Fruit fly (Drosophila melanogaster) Kc167 (cell line): Measurements from ENCODE around the gene Dscam2.

Source experiments
- Myc ChIP-seq: fragments of >200 bp; optimal IDR thresholded peaks from 2 replicates; lab custom pipeline; 2017; ENCODE audit warnings: missing external identifiers
- Sin3A ChIP-seq: fragments of >200 bp; optimal IDR thresholded peaks from 2 replicates; lab custom pipeline; 2018; ENCODE audit warnings: missing external identifiers
- h ChIP-seq: fragments of >200 bp; optimal IDR thresholded peaks from 3 replicates; lab custom pipeline; 2018; ENCODE audit warnings: missing external identifiers
- insv ChIP-seq: fragments of >200 bp; optimal IDR thresholded peaks from 3 replicates; lab custom pipeline; 2018; ENCODE audit warnings: missing external identifiers
- psq ChIP-seq: fragments of >200 bp; optimal IDR thresholded peaks from 2 replicates; lab custom pipeline; 2017; ENCODE audit warnings: missing external identifiers
- ttk ChIP-seq: sonication (Bioruptor generic); optimal IDR thresholded peaks from 2 replicates; lab custom pipeline; 2017; ENCODE audit warnings: missing external identifiers

Gene Dscam2

dm6 chr3L:7154249-7154648, 35.5 kb downstream of the Dscam2 start:
- no peak for TF ChIP-seq psq (lab: Kevin White, UChicago)
- TF ChIP-seq h (lab: Kevin White, UChicago): no peak
- no peak for TF ChIP-seq ttk (lab: Kevin White, UChicago)
- TF ChIP-seq Sin3A (lab: Kevin White, UChicago): no peak
- TF ChIP-seq insv (lab: Kevin White, UChicago): no peak
- no peak for TF ChIP-seq Myc (lab: Kevin White, UChicago)

dm6 chr3L:7153634-7154033, 36.1 kb downstream of the Dscam2 start:
- TF ChIP-seq Sin3A (lab: Kevin White, UChicago) (no peak), insv (lab: Kevin White, UChicago) (no peak), Myc (lab: Kevin White, UChicago) (no peak), ttk (lab: Kevin White, UChicago) (no peak), psq (lab: Kevin White, UChicago) (no peak), h (lab: Kevin White, UChicago) (no peak)

- TF ChIP-seq h (lab: Kevin White, UChicago) (no peak), Sin3A (lab: Kevin White, UChicago) (no peak), ttk (lab: Kevin White, UChicago) (no peak), Myc (lab: Kevin White, UChicago) (no peak), psq (lab: Kevin White, UChicago) (no peak), insv (lab: Kevin White, UChicago) (no peak)
Measured at dm6 chr3L:7151521-7152465, 37.9 kb downstream of the Dscam2 start.

dm6 chr3L:7150850-7151249, 38.9 kb downstream of the Dscam2 start:
- TF ChIP-seq ttk (lab: Kevin White, UChicago): no peak
- no peak for TF ChIP-seq Sin3A (lab: Kevin White, UChicago)
- TF ChIP-seq psq (lab: Kevin White, UChicago): no peak
- no peak for TF ChIP-seq Myc (lab: Kevin White, UChicago)
- no peak for TF ChIP-seq h (lab: Kevin White, UChicago)
- no peak for TF ChIP-seq insv (lab: Kevin White, UChicago)

dm6 chr3L:7149827-7150226, 39.9 kb downstream of the Dscam2 start:
- TF ChIP-seq h (lab: Kevin White, UChicago): no peak
- TF ChIP-seq Sin3A (lab: Kevin White, UChicago): no peak
- TF ChIP-seq insv (lab: Kevin White, UChicago): no peak
- no peak for TF ChIP-seq psq (lab: Kevin White, UChicago)
- no peak for TF ChIP-seq ttk (lab: Kevin White, UChicago)
- no peak for TF ChIP-seq Myc (lab: Kevin White, UChicago)

dm6 chr3L:7149388-7149787, 40.3 kb downstream of the Dscam2 start:
- TF ChIP-seq psq (lab: Kevin White, UChicago): no peak
- no peak for TF ChIP-seq ttk (lab: Kevin White, UChicago)
- no peak for TF ChIP-seq insv (lab: Kevin White, UChicago)
- TF ChIP-seq Myc (lab: Kevin White, UChicago): no peak
- no peak for TF ChIP-seq h (lab: Kevin White, UChicago)
- TF ChIP-seq Sin3A (lab: Kevin White, UChicago): no peak

dm6 chr3L:7147796-7148195, 41.9 kb downstream of the Dscam2 start:
- TF ChIP-seq psq (lab: Kevin White, UChicago) (no peak), h (lab: Kevin White, UChicago) (no peak), ttk (lab: Kevin White, UChicago) (no peak), insv (lab: Kevin White, UChicago) (no peak), Sin3A (lab: Kevin White, UChicago) (no peak), Myc (lab: Kevin White, UChicago) (no peak)

- TF ChIP-seq Sin3A (lab: Kevin White, UChicago) (no peak), h (lab: Kevin White, UChicago) (no peak), Myc (lab: Kevin White, UChicago) (no peak), insv (lab: Kevin White, UChicago) (no peak), psq (lab: Kevin White, UChicago) (no peak), ttk (lab: Kevin White, UChicago) (no peak)
Measured at dm6 chr3L:7143283-7143682, 46.4 kb downstream of the Dscam2 start.

- no peak for TF ChIP-seq Sin3A (lab: Kevin White, UChicago)
- no peak for TF ChIP-seq ttk (lab: Kevin White, UChicago)
- no peak for TF ChIP-seq h (lab: Kevin White, UChicago)
- no peak for TF ChIP-seq insv (lab: Kevin White, UChicago)
- TF ChIP-seq Myc (lab: Kevin White, UChicago): no peak
Measured at dm6 chr3L:7137613-7138189, 52.0 kb downstream of the Dscam2 start.

- TF ChIP-seq Sin3A (lab: Kevin White, UChicago) (no peak), Myc (lab: Kevin White, UChicago) (no peak), ttk (lab: Kevin White, UChicago) (no peak), insv (lab: Kevin White, UChicago) (no peak), psq (lab: Kevin White, UChicago) (no peak), h (lab: Kevin White, UChicago) (no peak)
Measured at dm6 chr3L:7136663-7137062, 53.1 kb downstream of the Dscam2 start.

- TF ChIP-seq h (lab: Kevin White, UChicago) (no peak), ttk (lab: Kevin White, UChicago) (no peak), Sin3A (lab: Kevin White, UChicago) (no peak), insv (lab: Kevin White, UChicago) (no peak), Myc (lab: Kevin White, UChicago) (no peak), psq (lab: Kevin White, UChicago) (no peak)
Measured at dm6 chr3L:7134818-7135217, 54.9 kb downstream of the Dscam2 start.
